Worm (Caenorhabditis elegans) whole organism, late embryonic: Measurements from ENCODE around the gene C55C3.4.

Experiments used
- C08G9.2 ChIP-seq: sonication (generic microtip); optimal IDR thresholded peaks from 2 replicates; lab custom pipeline; 2016; ENCODE audit warnings: mild to moderate bottlenecking, missing genetic modification characterization, moderate library complexity, missing compliant biosample characterization
- F13H6.1 ChIP-seq: sonication (generic microtip); optimal IDR thresholded peaks from 2 replicates; lab custom pipeline; 2016; ENCODE audit warnings: missing genetic modification characterization, missing compliant biosample characterization
- ama-1 ChIP-seq: fragments of 150-350 bp; optimal IDR thresholded peaks from 2 replicates; lab custom pipeline; 2014
- elt-4 ChIP-seq: sonication (generic microtip); optimal IDR thresholded peaks from 2 replicates; lab custom pipeline; 2016; ENCODE audit warnings: missing genetic modification characterization, missing compliant biosample characterization
- fkh-10 ChIP-seq: fragments of 150-350 bp; optimal IDR thresholded peaks from 2 replicates; lab custom pipeline; 2014; ENCODE audit warnings: missing biosample characterization, missing genetic modification reagents, missing genetic modification characterization
- hlh-15 ChIP-seq: sonication (generic microtip); optimal IDR thresholded peaks from 2 replicates; lab custom pipeline; 2016; ENCODE audit warnings: missing genetic modification characterization, missing compliant biosample characterization
- lim-6 ChIP-seq: sonication (generic microtip); optimal IDR thresholded peaks from 2 replicates; lab custom pipeline; 2016; ENCODE audit warnings: missing genetic modification characterization, missing compliant biosample characterization
- lin-11 ChIP-seq: fragments of 200-800 bp; sonication (Bioruptor generic); optimal IDR thresholded peaks from 2 replicates; lab custom pipeline; 2018; ENCODE audit warnings: mild to moderate bottlenecking, missing genetic modification characterization, missing compliant biosample characterization
- nfya-1 ChIP-seq: sonication (generic microtip); optimal IDR thresholded peaks from 2 replicates; lab custom pipeline; 2017; ENCODE audit warnings: missing genetic modification characterization, mild to moderate bottlenecking, missing compliant biosample characterization, antibody characterized with exemption, moderate library complexity
- pax-1 ChIP-seq: fragments of 150-350 bp; optimal IDR thresholded peaks from 2 replicates; lab custom pipeline; 2014; ENCODE audit warnings: missing biosample characterization, missing genetic modification characterization
- pros-1 ChIP-seq: fragments of 150-350 bp; optimal IDR thresholded peaks from 2 replicates; lab custom pipeline; 2014; ENCODE audit warnings: missing biosample characterization, missing genetic modification reagents, missing genetic modification characterization
- sox-2 ChIP-seq: fragments of 200-800 bp; sonication (Bioruptor generic); IDR thresholded peaks from 2 replicates; pipeline ENCODE4 v1.3.6; 2022; ENCODE audit warnings: missing genetic modification reagents, missing genetic modification characterization, missing compliant biosample characterization
- unc-42 ChIP-seq: sonication (generic microtip); optimal IDR thresholded peaks from 2 replicates; lab custom pipeline; 2016; ENCODE audit warnings: missing genotype, missing genetic modification characterization, missing compliant biosample characterization

ce11 chrIV:5671325-5671724, 6.6 kb downstream of the C55C3.4 start:
- no peak for TF ChIP-seq lin-11 (tag; lab: Kevin White, UChicago)
- TF ChIP-seq pros-1 (tag; lab: Kevin White, UChicago), result no peak
- TF ChIP-seq nfya-1 (tag; lab: Kevin White, UChicago), result no peak
- TF ChIP-seq pax-1 (tag; lab: Kevin White, UChicago), result no peak
- TF ChIP-seq ama-1 (lab: Kevin White, UChicago), result no peak
- TF ChIP-seq hlh-15 (tag; lab: Kevin White, UChicago), result no peak
- TF ChIP-seq sox-2 (GFP tag; lab: Robert Waterston, UW), result no peak
- TF ChIP-seq elt-4 (tag; lab: Kevin White, UChicago), result no peak
- TF ChIP-seq F13H6.1 (tag; lab: Kevin White, UChicago), result no peak
- no peak for TF ChIP-seq fkh-10 (GFP tag; lab: Kevin White, UChicago)
- TF ChIP-seq lim-6 (tag; lab: Kevin White, UChicago), result no peak
- no peak for TF ChIP-seq C08G9.2 (tag; lab: Kevin White, UChicago)
- TF ChIP-seq unc-42 (tag; lab: Kevin White, UChicago), result no peak
